Fruit fly (Drosophila melanogaster): Measurements from ENCODE around the gene CG18094.

The CG18094 gene

DNA sequence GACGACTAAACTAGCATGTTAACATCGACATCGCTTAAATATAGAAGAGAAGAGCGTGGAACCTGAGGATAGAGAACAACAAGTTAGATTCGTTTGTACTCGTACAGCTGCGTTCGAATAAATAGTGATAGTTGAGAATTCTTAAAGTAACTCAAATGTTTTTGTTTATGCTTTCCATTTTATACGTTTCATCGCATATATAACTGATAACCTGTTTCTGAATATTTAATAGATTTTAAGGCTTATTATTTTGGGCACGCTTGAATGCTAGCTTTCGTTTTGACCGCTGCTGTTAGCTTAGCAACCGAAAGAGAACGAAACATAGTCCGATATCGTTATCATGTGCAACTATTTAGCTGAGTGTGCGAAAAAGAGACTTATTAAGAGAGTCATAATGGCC is 38.2 kb downstream of the CG18094 start (continued):
- TF ChIP-seq CG10267 (tag; optimal IDR thresholded peaks at IDR 0.05) (peak; percentile 86), p53 (GFP tag; optimal IDR thresholded peaks at IDR 0.05) (peak; percentile 29), CG7745 (tag; optimal IDR thresholded peaks at IDR 0.05) (no peak), Bdp1 (GFP tag; optimal IDR thresholded peaks at IDR 0.05) (peak; percentile 81), NFAT (GFP tag; IDR thresholded peaks at IDR 0.05) (peak; percentile 97), Vsx1 (GFP tag; optimal IDR thresholded peaks at IDR 0.05) (peak; percentile 87), run (tag; optimal IDR thresholded peaks at IDR 0.05) (peak; percentile 85), repo (GFP tag; optimal IDR thresholded peaks at IDR 0.05) (peak; percentile 85), esg (GFP tag; conservative IDR thresholded peaks at IDR 0.05) (peak; percentile 93), slou (GFP tag; optimal IDR thresholded peaks at IDR 0.05) (peak; percentile 89), Doc3 (GFP tag; IDR thresholded peaks at IDR 0.05; ENCODE audit: partially characterized antibody) (no peak), CG5180 (GFP tag; optimal IDR thresholded peaks at IDR 0.05) (no peak), HmgD (GFP tag; optimal IDR thresholded peaks at IDR 0.05) (peak; percentile 83), nerfin-1 (tag; optimal IDR thresholded peaks at IDR 0.05) (peak; percentile 71), CG9876 (GFP tag; optimal IDR thresholded peaks at IDR 0.05) (peak; percentile 90), Rfx (GFP tag; IDR thresholded peaks at IDR 0.05) (peak; percentile 99), Nf-YB (GFP tag; optimal IDR thresholded peaks at IDR 0.05) (peak; percentile 82), shn (GFP tag; optimal IDR thresholded peaks at IDR 0.05) (peak; percentile 82), Ptx1 (GFP tag; IDR thresholded peaks at IDR 0.05) (peak; percentile 97), CG7839 (tag; optimal IDR thresholded peaks at IDR 0.05) (peak; percentile 98), CG3407 (GFP tag; optimal IDR thresholded peaks at IDR 0.05) (peak; percentile 69), sd (tag; optimal IDR thresholded peaks at IDR 0.05) (peak; percentile 94), Adf1 (GFP tag; IDR thresholded peaks at IDR 0.05) (peak; percentile 90), Dbx (GFP tag; IDR thresholded peaks at IDR 0.05) (peak; percentile 98), CG10979 (tag; optimal IDR thresholded peaks at IDR 0.05) (peak; percentile 78), psq (GFP tag; optimal IDR thresholded peaks at IDR 0.05) (peak; percentile 55), Myb (GFP tag; optimal IDR thresholded peaks at IDR 0.05) (peak; percentile 87), twi (tag; optimal IDR thresholded peaks at IDR 0.05) (peak; percentile 74), BEAF-32 (GFP tag; optimal IDR thresholded peaks at IDR 0.05) (peak; percentile 3), CG31441 (GFP tag; IDR thresholded peaks at IDR 0.05) (peak; percentile 84), br (optimal IDR thresholded peaks at IDR 0.05) (no peak), luna (GFP tag; optimal IDR thresholded peaks at IDR 0.05) (peak; percentile 94), CG10147 (GFP tag; optimal IDR thresholded peaks at IDR 0.05) (peak; percentile 98), MTF-1 (GFP tag; optimal IDR thresholded peaks at IDR 0.05; ENCODE audit: borderline replicate concordance) (peak; percentile 80), ATbp (GFP tag; optimal IDR thresholded peaks at IDR 0.05) (peak; percentile 86), ham (GFP tag; IDR thresholded peaks at IDR 0.05) (peak; percentile 95), hbn (GFP tag; IDR thresholded peaks at IDR 0.05; ENCODE audit: partially characterized antibody) (no peak), CG6813 (GFP tag; optimal IDR thresholded peaks at IDR 0.05) (peak; percentile 95), Sox100B (GFP tag; optimal IDR thresholded peaks at IDR 0.05) (peak; percentile 86), CG2678 (tag; optimal IDR thresholded peaks at IDR 0.05) (peak; percentile 98), slp2 (GFP tag; optimal IDR thresholded peaks at IDR 0.05) (peak; percentile 89), bowl (GFP tag; IDR thresholded peaks at IDR 0.05) (peak; percentile 77; the same call in 1 of the 2 replicates), zfh2 (GFP tag; optimal IDR thresholded peaks at IDR 0.05) (peak; percentile 97), NC2β (GFP tag; optimal IDR thresholded peaks at IDR 0.05) (peak; percentile 85), CG7928 (GFP tag; optimal IDR thresholded peaks at IDR 0.05) (peak; percentile 81), tx (GFP tag; optimal IDR thresholded peaks at IDR 0.05) (peak; percentile 93), onecut (GFP tag; IDR thresholded peaks at IDR 0.05) (peak; percentile 80), CG12659 (GFP tag; optimal IDR thresholded peaks at IDR 0.05) (peak; percentile 97), Xrp1 (GFP tag; IDR thresholded peaks at IDR 0.05) (peak; percentile 92), kah (GFP tag; optimal IDR thresholded peaks at IDR 0.05) (peak; percentile 73), Dfd (GFP tag; optimal IDR thresholded peaks at IDR 0.05) (peak in 1 of 2 experiments; percentile 29)
